Worm (Caenorhabditis elegans) whole organism, mixed stage, embryonic: ENCODE results near the gene pole-2.

Experiments used
- M03D4.4 ChIP-seq: sonication (generic microtip); optimal IDR thresholded peaks from 2 replicates; lab custom pipeline; 2017; ENCODE audit warnings: mild to moderate bottlenecking, missing genetic modification characterization, missing compliant biosample characterization
- hlh-1 ChIP-seq: fragments of 150-350 bp; optimal IDR thresholded peaks from 2 replicates; lab custom pipeline; 2014; ENCODE audit warnings: missing biosample characterization, missing genetic modification reagents, missing genetic modification characterization
- lin-13 ChIP-seq: fragments of 150-350 bp; optimal IDR thresholded peaks from 2 replicates; lab custom pipeline; 2014; ENCODE audit warnings: missing biosample characterization, missing genetic modification characterization
- lsy-2 ChIP-seq: fragments of 150-350 bp; optimal IDR thresholded peaks from 2 replicates; lab custom pipeline; 2014; ENCODE audit warnings: missing biosample characterization, missing genetic modification characterization
- unc-62 ChIP-seq: fragments of 150-350 bp; optimal IDR thresholded peaks from 2 replicates; lab custom pipeline; 2014; ENCODE audit warnings: missing biosample characterization, missing genetic modification reagents, missing genetic modification characterization

DNA sequence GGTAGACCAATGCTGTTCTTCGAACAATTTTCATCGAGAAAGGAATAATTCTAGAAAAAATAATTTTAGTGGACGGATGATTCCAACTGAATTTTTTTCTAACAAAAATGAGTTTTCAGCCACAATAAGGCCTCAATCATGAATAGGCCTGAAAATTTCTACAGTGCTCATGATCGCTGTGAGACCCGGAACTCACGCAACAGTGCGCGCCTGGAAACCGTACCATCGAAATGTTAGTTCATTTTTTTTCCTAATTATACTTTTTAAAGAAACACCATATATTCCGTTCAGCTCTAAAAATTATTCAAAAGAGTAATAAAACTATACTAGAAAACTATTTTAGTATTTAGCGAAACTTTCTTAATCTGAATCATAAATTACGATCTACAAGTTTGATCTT is 38.5 kb upstream of the pole-2 start:
- TF ChIP-seq unc-62 (GFP tag; lab: Kevin White, UChicago) (no peak), lsy-2 (tag; lab: Kevin White, UChicago) (no peak), lin-13 (tag; lab: Kevin White, UChicago) (no peak), M03D4.4 (tag; lab: Kevin White, UChicago) (no peak), hlh-1 (no peak)
